Fruit fly (Drosophila melanogaster): ENCODE data around the gene Myc.
A peak's percentile ranks its signal among the peaks of the same experiment; 100 is the strongest.

Gene Myc

dm6 chrX:3437493-3437892 is 64.5 kb downstream of the Myc start (continued):
- TF ChIP-seq Hr4 (GFP tag; optimal IDR thresholded peaks at IDR 0.05): peak; percentile 20
- peak; percentile 43 for TF ChIP-seq esn (GFP tag; optimal IDR thresholded peaks at IDR 0.05)
- TF ChIP-seq CG8632 (GFP tag; optimal IDR thresholded peaks at IDR 0.05): no peak
- peak; percentile 79 for TF ChIP-seq topi (GFP tag; optimal IDR thresholded peaks at IDR 0.05)
- no peak for TF ChIP-seq ss (GFP tag; optimal IDR thresholded peaks at IDR 0.05)
- TF ChIP-seq vri (GFP tag; optimal IDR thresholded peaks at IDR 0.05): peak; percentile 43
- no peak for TF ChIP-seq Gug (GFP tag; IDR thresholded peaks at IDR 0.05)
- TF ChIP-seq Smox (GFP tag; optimal IDR thresholded peaks at IDR 0.05): peak; percentile 27
- peak; percentile 11 for TF ChIP-seq CG11902 (GFP tag; optimal IDR thresholded peaks at IDR 0.05)
- TF ChIP-seq Met (GFP tag; optimal IDR thresholded peaks at IDR 0.05): peak; percentile 79
- no peak for TF ChIP-seq CG6792 (GFP tag; optimal IDR thresholded peaks at IDR 0.05)
- TF ChIP-seq cyc (GFP tag; optimal IDR thresholded peaks at IDR 0.05): peak; percentile 64
- TF ChIP-seq Hr38 (GFP tag; optimal IDR thresholded peaks at IDR 0.05): no peak

dm6 chrX:3440506-3440905 is 67.5 kb downstream of the Myc start:
- TF ChIP-seq CG15336 (GFP tag; IDR thresholded peaks at IDR 0.05) (no peak), CG11902 (GFP tag; optimal IDR thresholded peaks at IDR 0.05) (no peak), CG16779 (tag; optimal IDR thresholded peaks at IDR 0.05) (no peak), CG8119 (GFP tag; IDR thresholded peaks at IDR 0.05) (peak; percentile 29; the same call in 1 of the 3 replicates), CG6276 (GFP tag; optimal IDR thresholded peaks at IDR 0.05) (peak; percentile 27), eg (GFP tag; IDR thresholded peaks at IDR 0.05) (0 out of 3 replicates have a peak, but pooled peaks have one; percentile 32), dsx (GFP tag; optimal IDR thresholded peaks at IDR 0.05; ENCODE audit: poor library complexity, severe bottlenecking) (peak; percentile 76), fkh (GFP tag; optimal IDR thresholded peaks at IDR 0.05) (no peak), fd59A (GFP tag; optimal IDR thresholded peaks at IDR 0.05) (no peak)

Measured in whole organism, prepupa.